Fruit fly (Drosophila melanogaster): Measurements from ENCODE around the gene CG7560.

The CG7560 gene

dm6 chr3L:11403542-11403941 lies 21.4 kb upstream of the CG7560 start (continued):
- TF ChIP-seq CG13775 (GFP tag; optimal IDR thresholded peaks at IDR 0.05): peak; percentile 52
- TF ChIP-seq CG1832 (GFP tag; optimal IDR thresholded peaks at IDR 0.05): no peak
- TF ChIP-seq Fer1 (GFP tag; optimal IDR thresholded peaks at IDR 0.05): peak; percentile 56
- peak; percentile 20 for TF ChIP-seq CG13123 (GFP tag; optimal IDR thresholded peaks at IDR 0.05)
- peak; percentile 50; the same call in 1 of the 2 replicates for TF ChIP-seq gt (GFP tag; IDR thresholded peaks at IDR 0.05)
- TF ChIP-seq CG17568 (GFP tag; optimal IDR thresholded peaks at IDR 0.05): no peak
- TF ChIP-seq pfk (GFP tag; optimal IDR thresholded peaks at IDR 0.05): no peak
- peak; percentile 63 for TF ChIP-seq lmd (GFP tag; IDR thresholded peaks at IDR 0.05)
- TF ChIP-seq HLH4C (GFP tag; IDR thresholded peaks at IDR 0.05; ENCODE audit: partially characterized antibody): no peak
- no peak for TF ChIP-seq repo (GFP tag; optimal IDR thresholded peaks at IDR 0.05)
- TF ChIP-seq sd (tag; optimal IDR thresholded peaks at IDR 0.05): peak; percentile 93
- no peak for TF ChIP-seq chm (GFP tag; IDR thresholded peaks at IDR 0.05)
- peak; percentile 29 for TF ChIP-seq CG12769 (tag; optimal IDR thresholded peaks at IDR 0.05)
- TF ChIP-seq Awh (GFP tag; IDR thresholded peaks at IDR 0.05): 0 out of 2 replicates have a peak, but pooled peaks have one; percentile 13
- peak; percentile 36 for TF ChIP-seq CG13424 (tag; optimal IDR thresholded peaks at IDR 0.05)
- no peak for TF ChIP-seq corto (GFP tag; optimal IDR thresholded peaks at IDR 0.05)
- no peak for TF ChIP-seq CG34376 (GFP tag; optimal IDR thresholded peaks at IDR 0.05)
- 0 out of 2 replicates have a peak, but pooled peaks have one; percentile 21 for TF ChIP-seq seq (GFP tag; IDR thresholded peaks at IDR 0.05)
- TF ChIP-seq CG14965 (GFP tag; optimal IDR thresholded peaks at IDR 0.05; ENCODE audit: borderline replicate concordance): no peak
- no peak for TF ChIP-seq CG4282 (GFP tag; optimal IDR thresholded peaks at IDR 0.05)
- TF ChIP-seq grn (GFP tag; optimal IDR thresholded peaks at IDR 0.05): no peak
- no peak for TF ChIP-seq CG14014 (GFP tag; IDR thresholded peaks at IDR 0.05)
- no peak for TF ChIP-seq CG6654 (GFP tag; optimal IDR thresholded peaks at IDR 0.05)
- TF ChIP-seq slou (GFP tag; optimal IDR thresholded peaks at IDR 0.05): no peak
- TF ChIP-seq CG6813 (GFP tag; optimal IDR thresholded peaks at IDR 0.05): peak; percentile 17
- no peak for TF ChIP-seq gro (GFP tag; optimal IDR thresholded peaks at IDR 0.05)
- no peak for TF ChIP-seq Tbp (GFP tag; optimal IDR thresholded peaks at IDR 0.05)
- TF ChIP-seq Oaz (GFP tag; IDR thresholded peaks at IDR 0.05): 0 out of 2 replicates have a peak, but pooled peaks have one; percentile 7
- TF ChIP-seq stc (GFP tag; IDR thresholded peaks at IDR 0.05): no peak
- TF ChIP-seq NFAT (GFP tag; IDR thresholded peaks at IDR 0.05): no peak
- no peak for TF ChIP-seq Dip2 (GFP tag; IDR thresholded peaks at IDR 0.05)
- no peak for TF ChIP-seq kay (GFP tag; optimal IDR thresholded peaks at IDR 0.05)
- TF ChIP-seq Sry-β (GFP tag; optimal IDR thresholded peaks at IDR 0.05): no peak
- TF ChIP-seq CG12744 (GFP tag; optimal IDR thresholded peaks at IDR 0.05): no peak
- TF ChIP-seq nom (GFP tag; optimal IDR thresholded peaks at IDR 0.05): no peak
- TF ChIP-seq pros (GFP tag; optimal IDR thresholded peaks at IDR 0.05): peak; percentile 75
- TF ChIP-seq CG15479 (GFP tag; optimal IDR thresholded peaks at IDR 0.05): no peak
- no peak for TF ChIP-seq luna (GFP tag; optimal IDR thresholded peaks at IDR 0.05)
- TF ChIP-seq aop (GFP tag; IDR thresholded peaks at IDR 0.05): no peak
- peak; percentile 10 for TF ChIP-seq fu2 (GFP tag; optimal IDR thresholded peaks at IDR 0.05)
- TF ChIP-seq CG2202 (tag; optimal IDR thresholded peaks at IDR 0.05): no peak
- no peak for TF ChIP-seq NC2α (GFP tag; optimal IDR thresholded peaks at IDR 0.05)
- TF ChIP-seq Ets65A (GFP tag): peak; percentile 93
- TF ChIP-seq fd3F (GFP tag; optimal IDR thresholded peaks at IDR 0.05): peak; percentile 46
- TF ChIP-seq zf30C (GFP tag; optimal IDR thresholded peaks at IDR 0.05): no peak
- TF ChIP-seq bab2 (GFP tag; optimal IDR thresholded peaks at IDR 0.05): peak; percentile 66
- no peak for TF ChIP-seq CG9437 (GFP tag; optimal IDR thresholded peaks at IDR 0.05)
- TF ChIP-seq NfI (GFP tag; optimal IDR thresholded peaks at IDR 0.05): peak; percentile 26
- TF ChIP-seq HmgZ (tag; optimal IDR thresholded peaks at IDR 0.05): no peak
- TF ChIP-seq vfl (GFP tag; optimal IDR thresholded peaks at IDR 0.05): peak; percentile 9
- no peak for TF ChIP-seq run (tag; optimal IDR thresholded peaks at IDR 0.05)
